Fruit fly (Drosophila melanogaster) whole organism, prepupa: ENCODE measurements around the gene dpr14.

Experiments
- Blimp-1 ChIP-seq: fragments of 200-800 bp; sonication (Bioruptor generic); optimal IDR thresholded peaks from 3 replicates; lab custom pipeline; 2017; ENCODE audit warnings: missing biosample characterization, missing genetic modification characterization, mild to moderate bottlenecking, moderate library complexity, missing genetic modification reagents
- CG10631 ChIP-seq: fragments of 200-800 bp; sonication (Bioruptor generic); optimal IDR thresholded peaks from 2 replicates; lab custom pipeline; 2016; ENCODE audit warnings: missing biosample characterization, missing genetic modification characterization
- CG10669 ChIP-seq: fragments of 200-800 bp; sonication (Bioruptor generic); optimal IDR thresholded peaks from 3 replicates; lab custom pipeline; 2018; ENCODE audit warnings: missing biosample characterization, mild to moderate bottlenecking, missing genetic modification characterization, moderate library complexity
- CG11294 ChIP-seq: fragments of 200-800 bp; sonication (Bioruptor generic); IDR thresholded peaks from 2 replicates; pipeline ENCODE4 v1.3.6; 2022; ENCODE audit warnings: missing biosample characterization, missing genetic modification characterization
- CG11902 ChIP-seq: fragments of 200-800 bp; sonication (Bioruptor generic); optimal IDR thresholded peaks from 3 replicates; lab custom pipeline; 2016; ENCODE audit warnings: missing biosample characterization, missing genetic modification characterization
- CG15336 ChIP-seq: fragments of 200-800 bp; sonication (Bioruptor generic); IDR thresholded peaks from 2 replicates; pipeline ENCODE4 v1.3.6; 2022; ENCODE audit warnings: missing biosample characterization, missing genetic modification characterization
- CG1621 ChIP-seq: fragments of 200-800 bp; sonication (Bioruptor generic); optimal IDR thresholded peaks from 3 replicates; lab custom pipeline; 2018; ENCODE audit warnings: missing biosample characterization, mild to moderate bottlenecking, missing genetic modification characterization
- CG16779 ChIP-seq: fragments of 200-800 bp; sonication (Bioruptor generic); optimal IDR thresholded peaks from 3 replicates; lab custom pipeline; 2017; ENCODE audit warnings: missing biosample characterization, mild to moderate bottlenecking, missing genetic modification characterization
- CG3032 ChIP-seq: fragments of 200-800 bp; optimal IDR thresholded peaks from 2 replicates; lab custom pipeline; 2019; ENCODE audit warnings: missing biosample characterization, mild to moderate bottlenecking, missing genetic modification characterization, moderate library complexity
- CG31627 ChIP-seq: fragments of 200-800 bp; sonication (Bioruptor generic); optimal IDR thresholded peaks from 3 replicates; lab custom pipeline; 2016; ENCODE audit warnings: missing biosample characterization, missing genetic modification characterization
- CG6163 ChIP-seq: fragments of 200-800 bp; sonication (Bioruptor generic); IDR thresholded peaks from 3 replicates; pipeline ENCODE4 v1.3.6; 2022; ENCODE audit warnings: missing biosample characterization, missing genetic modification characterization
- CG6276 ChIP-seq: fragments of 200-800 bp; sonication (Bioruptor generic); optimal IDR thresholded peaks from 2 replicates; lab custom pipeline; 2017; ENCODE audit warnings: missing biosample characterization, mild to moderate bottlenecking, missing genetic modification characterization
- CG6792 ChIP-seq: fragments of 200-800 bp; sonication (Bioruptor generic); optimal IDR thresholded peaks from 3 replicates; lab custom pipeline; 2016; ENCODE audit warnings: missing biosample characterization, missing genetic modification characterization
- CG6808 ChIP-seq: fragments of 200-800 bp; sonication (Bioruptor generic); optimal IDR thresholded peaks from 3 replicates; lab custom pipeline; 2017; ENCODE audit warnings: missing biosample characterization, missing genetic modification characterization, mild to moderate bottlenecking, moderate library complexity, missing genetic modification reagents
- CG6854 ChIP-seq: fragments of 200-800 bp; sonication (Bioruptor generic); optimal IDR thresholded peaks from 2 replicates; lab custom pipeline; 2017; ENCODE audit warnings: missing biosample characterization, mild to moderate bottlenecking, missing genetic modification characterization
- CG7368 ChIP-seq: fragments of 200-800 bp; sonication (Bioruptor generic); optimal IDR thresholded peaks from 3 replicates; lab custom pipeline; 2016; ENCODE audit warnings: missing biosample characterization, missing genetic modification characterization
- CG8119 ChIP-seq: fragments of 200-800 bp; sonication (Bioruptor generic); IDR thresholded peaks from 3 replicates; pipeline ENCODE4 v1.3.6; 2022; ENCODE audit warnings: missing biosample characterization, missing genetic modification characterization
- CG8319 ChIP-seq: fragments of 200-800 bp; sonication (Bioruptor generic); optimal IDR thresholded peaks from 3 replicates; lab custom pipeline; 2016; ENCODE audit warnings: missing biosample characterization, missing genetic modification characterization
- CG8632 ChIP-seq: fragments of 200-800 bp; sonication (Bioruptor generic); optimal IDR thresholded peaks from 3 replicates; lab custom pipeline; 2016; ENCODE audit warnings: missing biosample characterization, missing genetic modification characterization
- CG9139 ChIP-seq: fragments of 200-800 bp; sonication (Bioruptor generic); optimal IDR thresholded peaks from 3 replicates; lab custom pipeline; 2017; ENCODE audit warnings: missing biosample characterization, mild to moderate bottlenecking, missing genetic modification characterization
- Eip93F ChIP-seq: fragments of 200-800 bp; sonication (Bioruptor generic); optimal IDR thresholded peaks from 2 replicates; lab custom pipeline; 2016; ENCODE audit warnings: missing biosample characterization, mild to moderate bottlenecking, missing genetic modification characterization
- Ets21C ChIP-seq: fragments of 200-800 bp; sonication (Bioruptor generic); optimal IDR thresholded peaks from 3 replicates; lab custom pipeline; 2016; ENCODE audit warnings: missing biosample characterization, missing genetic modification characterization
- Gug ChIP-seq: fragments of 200-800 bp; sonication (Bioruptor generic); IDR thresholded peaks from 2 replicates; pipeline ENCODE4 v1.3.6; 2022; ENCODE audit warnings: missing biosample characterization, missing genetic modification characterization
- Hr39 ChIP-seq: fragments of 200-800 bp; sonication (Bioruptor generic); optimal IDR thresholded peaks from 2 replicates; lab custom pipeline; 2016; ENCODE audit warnings: missing biosample characterization, missing genetic modification characterization
- Hr4 ChIP-seq: fragments of 200-800 bp; sonication (Bioruptor generic); optimal IDR thresholded peaks from 3 replicates; lab custom pipeline; 2016; ENCODE audit warnings: missing biosample characterization, missing genetic modification characterization
- Lpt ChIP-seq: fragments of 200-800 bp; sonication (Bioruptor generic); optimal IDR thresholded peaks from 3 replicates; lab custom pipeline; 2016; ENCODE audit warnings: missing biosample characterization, missing genetic modification characterization
- OdsH ChIP-seq: fragments of 200-800 bp; sonication (Bioruptor generic); optimal IDR thresholded peaks from 3 replicates; lab custom pipeline; 2016; ENCODE audit warnings: missing biosample characterization, missing genetic modification characterization
- Smox ChIP-seq: fragments of 200-800 bp; sonication (Bioruptor generic); optimal IDR thresholded peaks from 3 replicates; lab custom pipeline; 2016; ENCODE audit warnings: missing biosample characterization, missing genetic modification characterization
- Sox102F ChIP-seq: fragments of 200-800 bp; sonication (Bioruptor generic); optimal IDR thresholded peaks from 2 replicates; lab custom pipeline; 2016; ENCODE audit warnings: missing biosample characterization, mild to moderate bottlenecking, missing genetic modification characterization
- Sox14 ChIP-seq: fragments of 200-800 bp; sonication (Bioruptor generic); optimal IDR thresholded peaks from 3 replicates; lab custom pipeline; 2016; ENCODE audit warnings: missing biosample characterization, missing genetic modification characterization
- Sox15 ChIP-seq: fragments of 200-800 bp; sonication (Bioruptor generic); optimal IDR thresholded peaks from 3 replicates; lab custom pipeline; 2016; ENCODE audit warnings: missing biosample characterization, missing genetic modification characterization
- achi ChIP-seq: fragments of 200-800 bp; sonication (Bioruptor generic); optimal IDR thresholded peaks from 3 replicates; lab custom pipeline; 2016; ENCODE audit warnings: missing biosample characterization, missing genetic modification characterization
- acj6 ChIP-seq: fragments of 200-800 bp; sonication (Bioruptor generic); optimal IDR thresholded peaks from 3 replicates; lab custom pipeline; 2016; ENCODE audit warnings: missing biosample characterization, missing genetic modification characterization
- cyc ChIP-seq: fragments of 200-800 bp; sonication (Bioruptor generic); optimal IDR thresholded peaks from 3 replicates; lab custom pipeline; 2016; ENCODE audit warnings: missing biosample characterization, missing genetic modification characterization
- dac ChIP-seq: fragments of 200-800 bp; sonication (Bioruptor generic); optimal IDR thresholded peaks from 2 replicates; lab custom pipeline; 2017; ENCODE audit warnings: missing biosample characterization, mild to moderate bottlenecking, missing genetic modification characterization
- dsx ChIP-seq: fragments of 200-800 bp; optimal IDR thresholded peaks from 3 replicates; lab custom pipeline; 2019; ENCODE audit warnings: missing biosample characterization, mild to moderate bottlenecking, missing genetic modification characterization, moderate library complexity; ENCODE audit not compliant: poor library complexity, severe bottlenecking
- eg ChIP-seq: fragments of 200-800 bp; sonication (Bioruptor generic); IDR thresholded peaks from 3 replicates; pipeline ENCODE4 v1.3.6; 2022; ENCODE audit warnings: missing biosample characterization, missing genetic modification characterization
- esn ChIP-seq: fragments of 200-800 bp; sonication (Bioruptor generic); optimal IDR thresholded peaks from 2 replicates; lab custom pipeline; 2016; ENCODE audit warnings: missing biosample characterization, mild to moderate bottlenecking, missing genetic modification characterization, moderate library complexity
- fd59A ChIP-seq: fragments of 200-800 bp; sonication (Bioruptor generic); optimal IDR thresholded peaks from 2 replicates; lab custom pipeline; 2017; ENCODE audit warnings: missing biosample characterization, mild to moderate bottlenecking, missing genetic modification characterization, missing genetic modification reagents
- fd85E ChIP-seq: fragments of 200-800 bp; sonication (Bioruptor generic); optimal IDR thresholded peaks from 3 replicates; lab custom pipeline; 2016; ENCODE audit warnings: missing biosample characterization, missing genetic modification characterization
- fkh ChIP-seq: fragments of 200-800 bp; sonication (Bioruptor generic); optimal IDR thresholded peaks from 3 replicates; lab custom pipeline; 2017; ENCODE audit warnings: missing biosample characterization, mild to moderate bottlenecking, missing genetic modification characterization, moderate library complexity
- lz ChIP-seq: fragments of 200-800 bp; sonication (Bioruptor generic); optimal IDR thresholded peaks from 3 replicates; lab custom pipeline; 2016; ENCODE audit warnings: missing biosample characterization, missing genetic modification characterization
- pdm3 ChIP-seq: fragments of 200-800 bp; sonication (Bioruptor generic); optimal IDR thresholded peaks from 3 replicates; lab custom pipeline; 2016; ENCODE audit warnings: missing biosample characterization, missing genetic modification characterization
- salr ChIP-seq, 2 experiments: fragments of 200-800 bp; sonication (Bioruptor generic); optimal IDR thresholded peaks; 3 replicates each; lab custom pipeline; 2016 to 2018; ENCODE audit warnings: missing biosample characterization in 2 of 2, missing genetic modification characterization in 2 of 2, mild to moderate bottlenecking in 1 of 2
- ss ChIP-seq, 2 experiments: fragments of 200-800 bp; sonication (Bioruptor generic); optimal IDR thresholded peaks; 2 replicates in 1 of 2; 3 replicates in 1 of 2; lab custom pipeline; 2017 to 2018; ENCODE audit warnings: mild to moderate bottlenecking in 2 of 2, missing biosample characterization in 2 of 2, missing genetic modification characterization in 2 of 2, moderate library complexity in 1 of 2
- vri ChIP-seq: fragments of 200-800 bp; sonication (Bioruptor generic); optimal IDR thresholded peaks from 3 replicates; lab custom pipeline; 2016; ENCODE audit warnings: missing biosample characterization, mild to moderate bottlenecking, missing genetic modification characterization

dpr14 gene

DNA sequence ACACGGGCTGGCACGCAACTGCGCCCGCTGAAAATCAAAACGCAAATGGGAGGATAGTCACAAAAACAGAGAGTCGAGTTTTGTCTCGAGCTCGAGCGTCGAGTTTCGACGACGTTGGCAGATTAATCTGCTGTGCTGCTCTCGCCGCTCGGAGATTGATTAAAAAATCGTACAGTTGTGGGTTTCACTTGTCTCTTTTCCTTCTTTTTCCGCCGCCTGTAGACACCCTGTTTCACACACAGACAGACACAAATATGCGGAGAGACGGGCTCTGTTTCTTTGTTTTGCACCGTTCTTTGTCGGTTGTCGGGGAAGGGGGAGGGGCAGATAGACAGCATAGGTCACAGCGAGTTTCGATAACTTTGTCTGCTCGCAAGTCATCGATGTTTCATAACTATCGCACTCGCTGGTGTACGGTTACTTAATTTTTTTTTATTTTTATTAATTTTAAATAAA, 38.8 kb upstream of the dpr14 start, which contains the start of gene orion (continued):
- peak; percentile 25 for TF ChIP-seq vri (GFP tag; lab: Kevin White, UChicago)
- TF ChIP-seq CG6792: peak; percentile 4
- TF ChIP-seq CG8632 (GFP tag; lab: Kevin White, UChicago): peak; percentile 31
- peak; percentile 73 for TF ChIP-seq CG8119 (GFP tag; lab: Robert Waterston, UW)
- peak; percentile 47 for TF ChIP-seq achi (GFP tag; lab: Kevin White, UChicago)
- TF ChIP-seq Hr39: no peak

DNA sequence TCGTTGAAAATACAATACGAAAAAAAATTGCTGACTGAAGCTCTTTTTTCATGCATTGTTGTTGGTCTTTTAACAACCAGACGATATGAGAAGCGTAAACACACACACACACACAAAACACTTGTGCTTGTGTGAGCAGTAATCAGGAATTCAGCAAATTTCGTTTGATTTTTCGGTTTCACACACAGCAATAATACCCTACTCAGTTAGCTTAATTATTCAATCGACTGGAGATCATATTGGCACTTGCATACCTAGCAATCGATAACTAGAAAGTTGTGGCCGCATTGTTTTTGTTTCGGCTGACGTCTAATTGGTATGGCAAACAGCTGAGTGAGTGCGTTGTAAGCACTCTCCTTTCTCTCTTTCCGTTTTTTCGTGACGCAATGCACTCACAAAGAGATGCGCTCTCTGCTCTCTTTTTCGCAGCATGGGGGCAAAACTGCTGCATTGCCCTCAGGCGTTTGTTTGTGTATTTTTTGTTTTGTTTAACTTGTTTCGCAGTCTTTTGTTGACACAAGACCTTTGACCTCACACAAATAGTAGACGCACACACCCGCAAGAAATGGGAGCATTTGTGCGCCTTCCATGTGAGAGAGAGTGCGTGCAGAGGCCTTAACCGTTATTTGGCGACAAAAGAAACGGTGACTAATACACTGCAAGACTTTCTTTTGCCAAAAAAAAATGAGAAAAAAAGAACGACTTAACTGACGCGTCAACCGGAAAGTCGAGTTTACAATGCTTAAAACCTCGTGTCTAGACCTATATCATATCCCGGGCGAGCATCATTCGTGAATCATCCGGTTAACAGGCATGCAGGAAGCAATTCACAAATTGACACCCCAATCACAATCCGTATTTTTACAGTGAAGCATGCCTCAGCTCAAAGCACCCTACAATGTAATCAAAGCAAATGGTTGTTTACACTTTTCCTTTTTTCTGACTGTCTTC, 37.0 kb upstream of the dpr14 start:
- TF ChIP-seq CG7368 (GFP tag; lab: Kevin White, UChicago) (peak; percentile 61), eg (peak; percentile 69), CG11294 (GFP tag; lab: Robert Waterston, UW) (no peak), Sox14 (peak; percentile 66), CG9139 (GFP tag; lab: Kevin White, UChicago) (no peak), cyc (GFP tag; lab: Kevin White, UChicago) (peak; percentile 75), CG1621 (tag; lab: Kevin White, UChicago) (peak; percentile 40), Sox15 (GFP tag; lab: Kevin White, UChicago) (peak; percentile 39), achi (GFP tag; lab: Kevin White, UChicago) (peak; percentile 65), CG10669 (GFP tag; lab: Kevin White, UChicago) (peak; percentile 61), dsx (peak; percentile 64), Lpt (GFP tag; lab: Kevin White, UChicago) (peak; percentile 48), salr (GFP tag; optimal IDR thresholded peaks at IDR 0.05; lab: Kevin White, UChicago) (peak; percentile 17 to 40), CG11902 (peak; percentile 29), Smox (peak; percentile 68), CG10631 (GFP tag; lab: Kevin White, UChicago) (peak; percentile 66), CG6163 (GFP tag; lab: Robert Waterston, UW) (peak; percentile 76; the same call in 1 of the 3 replicates), OdsH (GFP tag; lab: Kevin White, UChicago) (peak; percentile 55), ss (GFP tag; optimal IDR thresholded peaks at IDR 0.05; lab: Kevin White, UChicago) (peak; percentile 33 to 60), CG6854 (GFP tag; lab: Kevin White, UChicago) (peak; percentile 35), CG31627 (GFP tag; lab: Kevin White, UChicago) (peak; percentile 75), CG8119 (GFP tag; lab: Robert Waterston, UW) (peak; percentile 47; the same call in 2 of the 3 replicates), dac (peak; percentile 41), pdm3 (GFP tag; lab: Kevin White, UChicago) (peak; percentile 61), Hr4 (GFP tag; lab: Kevin White, UChicago) (peak; percentile 68), Blimp-1 (GFP tag; lab: Kevin White, UChicago) (peak; percentile 55), CG6276 (GFP tag; lab: Kevin White, UChicago) (peak; percentile 51), Sox102F (GFP tag; lab: Kevin White, UChicago) (peak; percentile 72), CG16779 (peak; percentile 58), fkh (GFP tag; lab: Kevin White, UChicago) (peak; percentile 72), fd85E (GFP tag; lab: Kevin White, UChicago) (no peak), CG8319 (peak; percentile 40), Gug (peak; percentile 29; the same call in 1 of the 2 replicates), CG15336 (peak; percentile 60), esn (GFP tag; lab: Kevin White, UChicago) (peak; percentile 69), acj6 (GFP tag; lab: Kevin White, UChicago) (peak; percentile 56), CG8632 (GFP tag; lab: Kevin White, UChicago) (peak; percentile 36), lz (GFP tag; lab: Kevin White, UChicago) (peak; percentile 77), CG6808 (GFP tag; lab: Kevin White, UChicago) (peak; percentile 54), fd59A (GFP tag; lab: Kevin White, UChicago) (peak; percentile 33), CG3032 (tag; lab: Kevin White, UChicago) (peak; percentile 54), Ets21C (GFP tag; lab: Kevin White, UChicago) (peak; percentile 67), Hr39 (peak; percentile 72), vri (GFP tag; lab: Kevin White, UChicago) (peak; percentile 88), Eip93F (GFP tag; lab: Kevin White, UChicago) (peak; percentile 54)
